Fruit fly (Drosophila melanogaster): ENCODE data around the gene CG46426.

CG46426 gene

dm6 chr2L:11797127-11797526 is 45.5 kb upstream of the CG46426 start:
- 0 out of 2 replicates have a peak, but pooled peaks have one; percentile 16 for TF ChIP-seq CG42726 (GFP tag; IDR thresholded peaks at IDR 0.05; ENCODE audit: partially characterized antibody)
- peak in 1 of 2 experiments; percentile 84 for TF ChIP-seq Dfd (GFP tag; optimal IDR thresholded peaks at IDR 0.05)
- peak; percentile 14 for TF ChIP-seq kah (GFP tag; optimal IDR thresholded peaks at IDR 0.05)
- TF ChIP-seq CG5245 (GFP tag; optimal IDR thresholded peaks at IDR 0.05): no peak
- TF ChIP-seq CG8388 (GFP tag; optimal IDR thresholded peaks at IDR 0.05): no peak
- TF ChIP-seq Med (GFP tag): peak; percentile 50

dm6 chr2L:11804228-11805044 is 38.2 kb upstream of the CG46426 start:
- TF ChIP-seq Deaf1 (tag; optimal IDR thresholded peaks at IDR 0.05): peak; percentile 60
- TF ChIP-seq mirr (GFP tag; optimal IDR thresholded peaks at IDR 0.05): no peak
- TF ChIP-seq CG10431 (GFP tag; optimal IDR thresholded peaks at IDR 0.05): peak; percentile 15
- TF ChIP-seq nom (GFP tag; optimal IDR thresholded peaks at IDR 0.05): peak; percentile 28
- 0 out of 4 replicates have a peak, but pooled peaks have one; percentile 46 for TF ChIP-seq chinmo (GFP tag; IDR thresholded peaks at IDR 0.05; ENCODE audit: partially characterized antibody)
- TF ChIP-seq yki (optimal IDR thresholded peaks at IDR 0.05): peak; percentile 33
- TF ChIP-seq CG17361 (GFP tag; IDR thresholded peaks at IDR 0.05): no peak
- TF ChIP-seq Med (GFP tag): peak; percentile 59
- TF ChIP-seq CG30431 (GFP tag; optimal IDR thresholded peaks at IDR 0.05): no peak
- TF ChIP-seq CG1024 (GFP tag; IDR thresholded peaks at IDR 0.05): no peak
- TF ChIP-seq onecut (GFP tag; IDR thresholded peaks at IDR 0.05): peak; percentile 88
- TF ChIP-seq cg (GFP tag; optimal IDR thresholded peaks at IDR 0.05): peak; percentile 33
- TF ChIP-seq HLH3B (GFP tag; IDR thresholded peaks at IDR 0.05): no peak
- no peak for TF ChIP-seq Poxn (GFP tag; IDR thresholded peaks at IDR 0.05)
- TF ChIP-seq Drgx (GFP tag; IDR thresholded peaks at IDR 0.05): 0 out of 2 replicates have a peak, but pooled peaks have one; percentile 20
- TF ChIP-seq bsh (GFP tag; optimal IDR thresholded peaks at IDR 0.05): peak in 1 of 2 experiments; percentile 11
- 0 out of 3 replicates have a peak, but pooled peaks have one; percentile 26 for TF ChIP-seq CG34422 (GFP tag; IDR thresholded peaks at IDR 0.05)
- peak; percentile 6 for TF ChIP-seq psq (GFP tag; optimal IDR thresholded peaks at IDR 0.05)
- peak; percentile 75 to 86 for TF ChIP-seq Trl (optimal IDR thresholded peaks at IDR 0.05)
- TF ChIP-seq Trl (GFP tag; optimal IDR thresholded peaks at IDR 0.05): no peak
- TF ChIP-seq CG3163 (GFP tag; optimal IDR thresholded peaks at IDR 0.05): peak; percentile 35
- 0 out of 3 replicates have a peak, but pooled peaks have one; percentile 23 for TF ChIP-seq HLH4C (GFP tag; IDR thresholded peaks at IDR 0.05; ENCODE audit: partially characterized antibody)
- TF ChIP-seq CG12104 (GFP tag; optimal IDR thresholded peaks at IDR 0.05): no peak
- TF ChIP-seq ewg (GFP tag; optimal IDR thresholded peaks at IDR 0.05): peak; percentile 86
- TF ChIP-seq ab (GFP tag; optimal IDR thresholded peaks at IDR 0.05): no peak
- TF ChIP-seq Dll (GFP tag; IDR thresholded peaks at IDR 0.05; ENCODE audit: partially characterized antibody): 0 out of 4 replicates have a peak, but pooled peaks have one; percentile 23
- peak; percentile 37 for TF ChIP-seq CG13894 (tag; optimal IDR thresholded peaks at IDR 0.05)
- peak; percentile 56 for TF ChIP-seq CG17385 (GFP tag; optimal IDR thresholded peaks at IDR 0.05)
- 0 out of 3 replicates have a peak, but pooled peaks have one; percentile 33 for TF ChIP-seq CG34224 (GFP tag; IDR thresholded peaks at IDR 0.05; ENCODE audit: partially characterized antibody)
- peak; percentile 11; the same call in 1 of the 2 replicates for TF ChIP-seq seq (GFP tag; IDR thresholded peaks at IDR 0.05)
- peak; percentile 94 for TF ChIP-seq abd-A (tag; optimal IDR thresholded peaks at IDR 0.05)
- no peak for TF ChIP-seq slbo (GFP tag; IDR thresholded peaks at IDR 0.05)
- peak; percentile 19 for TF ChIP-seq CG1832 (GFP tag; optimal IDR thresholded peaks at IDR 0.05)
- peak in 1 of 2 experiments; percentile 32 for TF ChIP-seq insv (GFP tag; optimal IDR thresholded peaks at IDR 0.05)
- peak; percentile 47 for TF ChIP-seq pros (GFP tag; optimal IDR thresholded peaks at IDR 0.05)
- peak; percentile 99 for TF ChIP-seq crol (GFP tag; IDR thresholded peaks at IDR 0.05)
- peak; percentile 29 for TF ChIP-seq Hr39 (optimal IDR thresholded peaks at IDR 0.05)
- TF ChIP-seq sens (GFP tag): peak; percentile 27
- 0 out of 2 replicates have a peak, but pooled peaks have one; percentile 5 for TF ChIP-seq Rfx (GFP tag; IDR thresholded peaks at IDR 0.05)
- TF ChIP-seq Nf-YC (tag; optimal IDR thresholded peaks at IDR 0.05): peak; percentile 66
- TF ChIP-seq CG11695 (GFP tag; IDR thresholded peaks at IDR 0.05): 0 out of 3 replicates have a peak, but pooled peaks have one; percentile 31
- peak; percentile 57 for TF ChIP-seq Nf-YB (GFP tag; optimal IDR thresholded peaks at IDR 0.05)
